Worm (Caenorhabditis elegans) whole organism, midembryonic: ENCODE measurements around the gene alx-1.

Experiments
- T22C8.4 ChIP-seq: fragments of 200-800 bp; sonication (Bioruptor generic); IDR thresholded peaks from 2 replicates; pipeline ENCODE4 v1.3.6; 2022; ENCODE audit warnings: missing genetic modification characterization, missing compliant biosample characterization
- cog-1 ChIP-seq: sonication (generic microtip); optimal IDR thresholded peaks from 2 replicates; lab custom pipeline; 2016; ENCODE audit warnings: missing genetic modification characterization, missing compliant biosample characterization
- flt-1 ChIP-seq: fragments of 200-800 bp; sonication (Bioruptor generic); IDR thresholded peaks from 2 replicates; pipeline ENCODE4 v1.3.6; 2022; ENCODE audit warnings: missing genetic modification characterization, missing compliant biosample characterization
- klf-2 ChIP-seq: fragments of 200-800 bp; sonication (Bioruptor generic); conservative IDR thresholded peaks from 2 replicates; pipeline ENCODE4 v1.3.6; 2022; ENCODE audit warnings: missing genetic modification reagents, missing genetic modification characterization, missing compliant biosample characterization
- med-1 ChIP-seq: sonication (generic microtip); optimal IDR thresholded peaks from 2 replicates; lab custom pipeline; 2017; ENCODE audit warnings: missing genetic modification characterization, mild to moderate bottlenecking, missing compliant biosample characterization, antibody characterized with exemption, missing genetic modification reagents; ENCODE audit not compliant: insufficient read depth
- ref-1 ChIP-seq: fragments of 200-800 bp; sonication (Bioruptor generic); conservative IDR thresholded peaks from 2 replicates; pipeline ENCODE4 v1.3.6; 2022; ENCODE audit warnings: missing genetic modification reagents, missing genetic modification characterization, missing compliant biosample characterization
- tab-1 ChIP-seq: fragments of 200-800 bp; sonication (Bioruptor generic); IDR thresholded peaks from 2 replicates; pipeline ENCODE4 v1.3.6; 2022; ENCODE audit warnings: missing genetic modification characterization, missing compliant biosample characterization
- ztf-23 ChIP-seq: fragments of 200-800 bp; sonication (Bioruptor generic); IDR thresholded peaks from 2 replicates; pipeline ENCODE4 v1.3.6; 2022; ENCODE audit warnings: missing genetic modification reagents, missing genetic modification characterization, missing compliant biosample characterization
- ztf-29 ChIP-seq: fragments of 200-800 bp; sonication (Bioruptor generic); IDR thresholded peaks from 2 replicates; pipeline ENCODE4 v1.3.6; 2022; ENCODE audit warnings: missing genetic modification reagents, missing genetic modification characterization, missing compliant biosample characterization

alx-1 gene

DNA sequence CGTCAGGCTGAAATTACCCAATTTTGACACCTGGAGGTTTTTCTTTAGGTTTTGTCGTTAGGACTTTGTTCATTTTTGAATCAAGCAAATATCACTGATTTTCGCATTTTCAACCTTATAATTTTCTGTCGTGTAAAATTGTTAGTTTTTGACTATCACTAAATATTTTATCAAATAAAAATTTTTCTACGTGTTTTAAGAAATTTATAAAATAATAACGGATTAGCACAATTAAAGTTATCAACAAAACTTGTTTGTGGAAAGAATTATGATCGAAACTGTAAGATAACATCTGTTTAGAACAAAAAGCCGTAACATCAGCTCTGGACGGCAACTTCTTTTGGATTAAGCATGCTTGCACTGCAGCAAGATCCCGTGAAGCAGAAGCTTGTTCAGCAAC lies 34.3 kb upstream of the alx-1 start, which contains the start of gene cbp-2:
cbp-2 (plus strand) TSS at position 301 of the 400 bp plus-strand sequence.
- TF ChIP-seq cog-1 (tag; lab: Kevin White, UChicago) (no peak), tab-1 (GFP tag; lab: Robert Waterston, UW) (no peak), T22C8.4 (GFP tag; lab: Robert Waterston, UW) (no peak), ztf-29 (GFP tag; lab: Robert Waterston, UW) (no peak), ztf-23 (GFP tag; lab: Robert Waterston, UW) (no peak), klf-2 (GFP tag; lab: Robert Waterston, UW) (no peak), med-1 (GFP tag; lab: Kevin White, UChicago) (no peak), flt-1 (GFP tag; lab: Robert Waterston, UW) (no peak), ref-1 (GFP tag; lab: Robert Waterston, UW) (no peak)

DNA sequence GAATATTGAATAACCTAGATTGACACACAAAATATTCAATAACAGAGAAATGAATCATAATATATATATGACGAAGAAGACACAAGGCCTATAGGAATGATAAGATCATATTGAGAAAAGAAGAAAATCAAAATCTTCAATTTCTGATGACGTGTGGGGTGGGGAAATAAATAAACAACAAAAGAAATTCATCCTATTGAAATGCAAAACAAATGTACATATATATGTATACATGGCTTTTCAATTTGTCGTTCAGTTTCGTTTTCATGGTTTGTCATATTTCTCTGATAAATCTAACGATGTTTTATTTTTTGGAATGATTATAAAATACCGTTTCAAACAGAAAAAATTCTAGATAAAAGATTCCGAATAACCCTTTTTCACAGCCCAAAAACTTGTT lies 30.5 kb upstream of the alx-1 start, which contains the start of gene ttr-3:
ttr-3 (minus strand) TSS at position 101 of the 400 bp plus-strand sequence.
- TF ChIP-seq med-1 (GFP tag; lab: Kevin White, UChicago): no peak
- TF ChIP-seq ztf-23 (GFP tag; lab: Robert Waterston, UW): no peak
- no peak for TF ChIP-seq ztf-29 (GFP tag; lab: Robert Waterston, UW)
- TF ChIP-seq flt-1 (GFP tag; lab: Robert Waterston, UW): no peak
- no peak for TF ChIP-seq tab-1 (GFP tag; lab: Robert Waterston, UW)
- TF ChIP-seq klf-2 (GFP tag; lab: Robert Waterston, UW): no peak

- TF ChIP-seq med-1 (GFP tag; lab: Kevin White, UChicago): no peak
- TF ChIP-seq ztf-29 (GFP tag; lab: Robert Waterston, UW): no peak
- TF ChIP-seq ztf-23 (GFP tag; lab: Robert Waterston, UW): no peak
These were observed 29.8 kb upstream of the alx-1 start, which contains the start of gene ttr-2 for ce11 chrIII:9927378-9927777. Gene ttr-2 (plus strand): TSS chrIII:9927769.

- no peak for TF ChIP-seq ztf-23 (GFP tag; lab: Robert Waterston, UW)
- TF ChIP-seq flt-1 (GFP tag; lab: Robert Waterston, UW): no peak
- TF ChIP-seq klf-2 (GFP tag; lab: Robert Waterston, UW): no peak
- TF ChIP-seq ref-1 (GFP tag; lab: Robert Waterston, UW): no peak
- TF ChIP-seq T22C8.4 (GFP tag; lab: Robert Waterston, UW): no peak
- TF ChIP-seq ztf-29 (GFP tag; lab: Robert Waterston, UW): no peak
- no peak for TF ChIP-seq cog-1 (tag; lab: Kevin White, UChicago)
- no peak for TF ChIP-seq tab-1 (GFP tag; lab: Robert Waterston, UW)
- no peak for TF ChIP-seq med-1 (GFP tag; lab: Kevin White, UChicago)
These were observed 28.4 kb upstream of the alx-1 start, which contains the start of gene ttr-1 for ce11 chrIII:9928777-9929176. Gene ttr-1 (plus strand): TSS chrIII:9929077.

ce11 chrIII:9929525-9929924 lies 27.6 kb upstream of the alx-1 start:
- TF ChIP-seq T22C8.4 (GFP tag; lab: Robert Waterston, UW): no peak
- TF ChIP-seq med-1 (GFP tag; lab: Kevin White, UChicago): no peak
- no peak for TF ChIP-seq flt-1 (GFP tag; lab: Robert Waterston, UW)

- TF ChIP-seq flt-1 (GFP tag; lab: Robert Waterston, UW): no peak
- TF ChIP-seq cog-1 (tag; lab: Kevin White, UChicago): no peak
- no peak for TF ChIP-seq ztf-29 (GFP tag; lab: Robert Waterston, UW)
- TF ChIP-seq klf-2 (GFP tag; lab: Robert Waterston, UW): no peak
- TF ChIP-seq T22C8.4 (GFP tag; lab: Robert Waterston, UW): no peak
- no peak for TF ChIP-seq tab-1 (GFP tag; lab: Robert Waterston, UW)
- TF ChIP-seq med-1 (GFP tag; lab: Kevin White, UChicago): no peak
- TF ChIP-seq ref-1 (GFP tag; lab: Robert Waterston, UW): no peak
- no peak for TF ChIP-seq ztf-23 (GFP tag; lab: Robert Waterston, UW)
These were observed 26.7 kb upstream of the alx-1 start for ce11 chrIII:9930406-9930805.

DNA sequence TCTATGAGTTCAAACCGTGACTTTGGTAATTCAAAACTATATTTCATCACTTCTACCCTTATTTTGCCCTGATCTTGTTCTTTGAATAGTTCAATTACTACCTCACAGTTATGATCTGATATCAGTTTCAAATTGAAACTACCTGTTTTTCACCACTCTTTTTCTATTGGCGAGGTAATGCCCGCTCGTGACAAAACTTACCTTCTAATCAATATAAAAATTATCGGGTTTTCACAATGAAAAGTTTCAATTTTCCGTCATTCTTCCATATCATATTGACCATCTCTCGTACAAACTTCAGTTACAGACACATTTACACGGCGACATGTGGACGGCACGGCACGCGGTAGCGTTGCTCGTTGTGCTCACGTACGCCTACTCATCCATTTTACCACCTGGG lies 25.1 kb upstream of the alx-1 start, which contains the start of gene dec-7:
dec-7 (plus strand) TSS at position 308 of the 400 bp plus-strand sequence.
- TF ChIP-seq ztf-29 (GFP tag; lab: Robert Waterston, UW) (no peak), klf-2 (GFP tag; lab: Robert Waterston, UW) (no peak), ref-1 (GFP tag; lab: Robert Waterston, UW) (no peak), med-1 (GFP tag; lab: Kevin White, UChicago) (no peak), cog-1 (tag; lab: Kevin White, UChicago) (no peak), flt-1 (GFP tag; lab: Robert Waterston, UW) (no peak)

ce11 chrIII:9941020-9941674 lies 16.0 kb upstream of the alx-1 start, which contains the start of the genes K03H1.9 and K03H1.12:
Gene K03H1.9 (minus strand): TSS chrIII:9941490.
Gene K03H1.12 (plus strand): TSS chrIII:9941624.
- TF ChIP-seq tab-1 (GFP tag; lab: Robert Waterston, UW) (no peak), flt-1 (GFP tag; lab: Robert Waterston, UW) (no peak), med-1 (GFP tag; lab: Kevin White, UChicago) (no peak), klf-2 (GFP tag; lab: Robert Waterston, UW) (no peak), ztf-23 (GFP tag; lab: Robert Waterston, UW) (no peak), ztf-29 (GFP tag; lab: Robert Waterston, UW) (no peak), cog-1 (tag; lab: Kevin White, UChicago) (no peak), T22C8.4 (GFP tag; lab: Robert Waterston, UW) (no peak)

ce11 chrIII:9944723-9945122 lies 12.4 kb upstream of the alx-1 start, which contains the start of gene gln-2:
Gene gln-2 (minus strand): TSS chrIII:9944823.
- TF ChIP-seq ztf-23 (GFP tag; lab: Robert Waterston, UW) (no peak), med-1 (GFP tag; lab: Kevin White, UChicago) (no peak), flt-1 (GFP tag; lab: Robert Waterston, UW) (no peak), ztf-29 (GFP tag; lab: Robert Waterston, UW) (no peak), cog-1 (tag; lab: Kevin White, UChicago) (no peak), T22C8.4 (GFP tag; lab: Robert Waterston, UW) (no peak)
